Worm (Caenorhabditis elegans): ENCODE results near the gene C44B12.9.

The C44B12.9 gene

DNA sequence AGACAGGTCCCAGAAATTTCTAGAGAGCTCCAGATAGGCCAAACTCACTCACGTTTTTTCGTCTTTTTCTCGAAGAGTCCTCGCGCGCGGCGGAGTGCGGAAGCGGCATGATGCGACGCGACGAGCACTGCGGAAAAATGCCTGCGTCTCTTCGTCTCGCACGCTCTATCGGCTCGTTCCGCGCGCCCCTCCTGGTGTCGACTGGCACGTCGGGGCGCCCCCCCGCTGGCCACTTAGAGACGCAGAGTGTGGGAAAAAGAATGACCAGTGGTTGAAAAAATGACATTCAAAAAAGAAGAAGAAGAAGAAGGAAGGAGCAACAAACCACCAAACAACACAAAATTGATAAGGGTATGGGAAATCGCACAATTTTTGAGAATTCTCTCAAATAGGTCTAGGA is 37.0 kb downstream of the C44B12.9 start, which contains the start of gene znf-782 (continued):
- TF ChIP-seq mxl-2 (GFP tag; conservative IDR thresholded peaks at IDR 0.05), result no peak
- peak; percentile 47 for TF ChIP-seq pqm-1 (tag; optimal IDR thresholded peaks at IDR 0.05)
- TF ChIP-seq nhr-102 (tag; optimal IDR thresholded peaks at IDR 0.05), result peak; percentile 35
- no peak for TF ChIP-seq ztf-7 (tag; optimal IDR thresholded peaks at IDR 0.05)
- TF ChIP-seq lin-38 (GFP tag; IDR thresholded peaks at IDR 0.05), result peak; percentile 30; the same call in 1 of the 2 replicates
- no peak for TF ChIP-seq skn-1 (tag; optimal IDR thresholded peaks at IDR 0.05)
- 0 out of 2 replicates have a peak, but pooled peaks have one; percentile 33 for TF ChIP-seq tag-97 (GFP tag; IDR thresholded peaks at IDR 0.05)
- TF ChIP-seq R02D3.7 (tag; optimal IDR thresholded peaks at IDR 0.05), result no peak
- no peak for TF ChIP-seq lin-15B (tag; optimal IDR thresholded peaks at IDR 0.05)
- no peak for TF ChIP-seq zfp-2 (tag; optimal IDR thresholded peaks at IDR 0.05)
- no peak for TF ChIP-seq duxl-1 (tag; optimal IDR thresholded peaks at IDR 0.05; ENCODE audit: poor library complexity)
- TF ChIP-seq nhr-76 (tag; optimal IDR thresholded peaks at IDR 0.05), result no peak
- peak; percentile 94 for TF ChIP-seq aha-1 (tag)
- TF ChIP-seq T26A8.4 (GFP tag; IDR thresholded peaks at IDR 0.05), result peak; percentile 59
- no peak for TF ChIP-seq Y5F2A.4 (GFP tag; optimal IDR thresholded peaks at IDR 0.05)
- peak; percentile 82 for TF ChIP-seq hmg-1.1 (GFP tag; IDR thresholded peaks at IDR 0.05)
- TF ChIP-seq dmd-8 (GFP tag; IDR thresholded peaks at IDR 0.05), result peak; percentile 60; the same call in 1 of the 2 replicates
- peak; percentile 2 for TF ChIP-seq spr-3 (GFP tag; optimal IDR thresholded peaks at IDR 0.05)
- peak; percentile 80 for TF ChIP-seq egl-43 (GFP tag; IDR thresholded peaks at IDR 0.05)
- TF ChIP-seq nhr-42 (GFP tag; IDR thresholded peaks at IDR 0.05), result no peak
- no peak for TF ChIP-seq sdz-12 (GFP tag; optimal IDR thresholded peaks at IDR 0.05)
- no peak for TF ChIP-seq egl-27 (tag; optimal IDR thresholded peaks at IDR 0.05)
- TF ChIP-seq mxl-3 (GFP tag; optimal IDR thresholded peaks at IDR 0.05), result peak; percentile 8
- TF ChIP-seq lin-1 (GFP tag; IDR thresholded peaks at IDR 0.05), result peak; percentile 51; the same call in 1 of the 2 replicates
- TF ChIP-seq set-16 (GFP tag; IDR thresholded peaks at IDR 0.05), result peak; percentile 99
- no peak for TF ChIP-seq gei-8 (GFP tag; optimal IDR thresholded peaks at IDR 0.05)
- TF ChIP-seq aly-2 (tag; optimal IDR thresholded peaks at IDR 0.05), result no peak
- TF ChIP-seq nhr-111 (GFP tag; optimal IDR thresholded peaks at IDR 0.05), result peak; percentile 41
- no peak for TF ChIP-seq zag-1 (tag; optimal IDR thresholded peaks at IDR 0.05)
- peak; percentile 53 for TF ChIP-seq dve-1 (tag; optimal IDR thresholded peaks at IDR 0.05; ENCODE audit: insufficient read depth)
- no peak for TF ChIP-seq ceh-62 (tag; optimal IDR thresholded peaks at IDR 0.05)
- TF ChIP-seq nhr-41 (GFP tag; IDR thresholded peaks at IDR 0.05), result 0 out of 2 replicates have a peak, but pooled peaks have one; percentile 27
- no peak for TF ChIP-seq zip-11 (GFP tag; IDR thresholded peaks at IDR 0.05)
- TF ChIP-seq F26F4.8 (GFP tag; conservative IDR thresholded peaks at IDR 0.05), result no peak

DNA sequence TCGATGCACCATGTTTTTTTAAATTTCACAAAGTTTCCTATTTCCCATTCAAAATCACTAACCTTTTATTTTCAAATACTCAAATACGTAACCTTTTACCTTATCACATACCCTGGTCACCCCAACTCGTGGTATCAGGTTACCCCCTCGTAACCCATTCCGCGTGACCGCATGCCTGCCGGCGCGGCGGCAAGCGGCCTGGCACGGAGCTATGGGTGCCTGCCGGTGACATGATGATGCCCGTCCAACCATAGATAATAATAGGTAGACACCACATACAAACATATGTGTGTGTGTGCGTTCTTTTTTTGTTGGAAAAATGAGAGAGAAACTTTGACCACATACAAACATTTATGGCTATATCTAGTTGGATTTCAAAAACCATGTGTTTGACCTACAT is 38.8 kb downstream of the C44B12.9 start:
- TF ChIP-seq nhr-41 (GFP tag; IDR thresholded peaks at IDR 0.05), result 0 out of 2 replicates have a peak, but pooled peaks have one; percentile 39
- no peak for TF ChIP-seq zag-1 (tag; optimal IDR thresholded peaks at IDR 0.05)
- peak; percentile 74 for TF ChIP-seq set-16 (GFP tag; IDR thresholded peaks at IDR 0.05)
- TF ChIP-seq saeg-2 (GFP tag; IDR thresholded peaks at IDR 0.05), result no peak
- TF ChIP-seq ztf-11 (tag; optimal IDR thresholded peaks at IDR 0.05), result no peak
- no peak for TF ChIP-seq mxl-2 (GFP tag; conservative IDR thresholded peaks at IDR 0.05)
- TF ChIP-seq daf-8 (GFP tag; IDR thresholded peaks at IDR 0.05), result no peak
- no peak for TF ChIP-seq skn-1 (tag; optimal IDR thresholded peaks at IDR 0.05)
- TF ChIP-seq spr-3 (GFP tag; optimal IDR thresholded peaks at IDR 0.05), result peak; percentile 3
- peak; percentile 9 for TF ChIP-seq duxl-1 (tag; optimal IDR thresholded peaks at IDR 0.05; ENCODE audit: poor library complexity)
- TF ChIP-seq Y75B8A.6 (GFP tag; IDR thresholded peaks at IDR 0.05), result no peak
- TF ChIP-seq mxl-3 (GFP tag; optimal IDR thresholded peaks at IDR 0.05), result peak; percentile 12
- TF ChIP-seq pha-4 (GFP tag; IDR thresholded peaks at IDR 0.05), result no peak; the same call in 1 of the 2 replicates
- TF ChIP-seq pha-4 (tag; optimal IDR thresholded peaks at IDR 0.05), result no peak
- peak; percentile 32 for TF ChIP-seq nhr-48 (tag; optimal IDR thresholded peaks at IDR 0.05)
- no peak for TF ChIP-seq aha-1 (tag)
- peak; percentile 43 for TF ChIP-seq T26A8.4 (GFP tag; IDR thresholded peaks at IDR 0.05)
- 0 out of 4 replicates have a peak, but pooled peaks of 1 of the 2 experiments have one; percentile 17 for TF ChIP-seq madf-5 (GFP tag; IDR thresholded peaks at IDR 0.05)
- TF ChIP-seq ceh-28 (tag; optimal IDR thresholded peaks at IDR 0.05), result no peak
- peak; percentile 15 for TF ChIP-seq nhr-11 (tag; optimal IDR thresholded peaks at IDR 0.05)
- TF ChIP-seq ctbp-1 (GFP tag; IDR thresholded peaks at IDR 0.05), result no peak
- TF ChIP-seq unc-39 (tag; optimal IDR thresholded peaks at IDR 0.05), result no peak
- TF ChIP-seq nhr-102 (tag; optimal IDR thresholded peaks at IDR 0.05), result peak; percentile 31
- TF ChIP-seq lin-13 (GFP tag; optimal IDR thresholded peaks at IDR 0.05), result no peak
- TF ChIP-seq nhr-237 (tag; optimal IDR thresholded peaks at IDR 0.05), result no peak
- TF ChIP-seq egl-27 (tag; optimal IDR thresholded peaks at IDR 0.05), result no peak
- TF ChIP-seq madf-9 (GFP tag; conservative IDR thresholded peaks at IDR 0.05), result peak; percentile 48; the same call in 1 of the 2 replicates
- TF ChIP-seq hmg-1.1 (GFP tag; IDR thresholded peaks at IDR 0.05), result no peak
- no peak for TF ChIP-seq lin-39 (tag; optimal IDR thresholded peaks at IDR 0.05)
- no peak for TF ChIP-seq zfp-2 (tag; optimal IDR thresholded peaks at IDR 0.05)
- TF ChIP-seq lin-15B (tag; optimal IDR thresholded peaks at IDR 0.05), result no peak

Data from whole organism, L4 larva.